Worm (Caenorhabditis elegans) whole organism, young adult: ENCODE results near the gene srv-4.
A peak's percentile ranks its signal among the peaks of the same experiment; 100 is the strongest.

ENCODE experiments used
- B0035.1 ChIP-seq: sonication (generic microtip); optimal IDR thresholded peaks from 2 replicates; lab custom pipeline; 2016; ENCODE audit warnings: missing genetic modification characterization, mild to moderate bottlenecking, missing compliant biosample characterization, missing genotype, missing genetic modification reagents
- F22D6.2 ChIP-seq: sonication (generic microtip); optimal IDR thresholded peaks from 2 replicates; lab custom pipeline; 2016; ENCODE audit warnings: mild to moderate bottlenecking, missing genetic modification characterization, missing compliant biosample characterization
- F23B12.7 ChIP-seq: sonication (generic microtip); optimal IDR thresholded peaks from 2 replicates; lab custom pipeline; 2017; ENCODE audit warnings: missing genetic modification characterization, mild to moderate bottlenecking, missing compliant biosample characterization, antibody characterized with exemption, moderate library complexity; ENCODE audit not compliant: insufficient read depth
- F33H1.4 ChIP-seq: fragments of 200-800 bp; sonication (Bioruptor generic); IDR thresholded peaks from 2 replicates; pipeline ENCODE4 v1.3.6; 2022; ENCODE audit warnings: missing genetic modification reagents, missing genetic modification characterization, missing compliant biosample characterization
- F55B11.4 ChIP-seq: sonication (generic microtip); optimal IDR thresholded peaks from 2 replicates; lab custom pipeline; 2016; ENCODE audit warnings: missing compliant biosample characterization, missing genetic modification characterization, borderline replicate concordance; ENCODE audit not compliant: insufficient read depth
- K12H6.12 ChIP-seq: fragments of 200-800 bp; sonication (Bioruptor generic); optimal IDR thresholded peaks from 2 replicates; lab custom pipeline; 2018; ENCODE audit warnings: mild to moderate bottlenecking, missing genetic modification characterization, missing compliant biosample characterization
- T26A5.8 ChIP-seq: sonication (generic microtip); optimal IDR thresholded peaks from 2 replicates; lab custom pipeline; 2016; ENCODE audit warnings: missing genetic modification characterization, missing compliant biosample characterization
- Y53G8AR.9 ChIP-seq: fragments of 200-800 bp; sonication (Bioruptor generic); conservative IDR thresholded peaks from 2 replicates; pipeline ENCODE4 v1.3.6; 2022; ENCODE audit warnings: missing genetic modification reagents, missing genetic modification characterization, missing compliant biosample characterization
- Y56A3A.18 ChIP-seq: fragments of 200-800 bp; sonication (Bioruptor generic); IDR thresholded peaks from 2 replicates; pipeline ENCODE4 v1.3.6; 2022; ENCODE audit warnings: missing genetic modification reagents, missing genetic modification characterization, missing compliant biosample characterization
- Y95B8A.8 ChIP-seq: fragments of 200-800 bp; sonication (Bioruptor generic); IDR thresholded peaks from 2 replicates; pipeline ENCODE4 v1.3.6; 2022; ENCODE audit warnings: missing genetic modification reagents, missing genetic modification characterization, missing compliant biosample characterization
- ZK185.1 ChIP-seq: sonication (generic microtip); optimal IDR thresholded peaks from 2 replicates; lab custom pipeline; 2016; ENCODE audit warnings: mild to moderate bottlenecking, missing genetic modification characterization, missing compliant biosample characterization; ENCODE audit not compliant: poor library complexity, severe bottlenecking
- ama-1 ChIP-seq, 3 experiments: fragments of 150-350 bp in 1 of 3; sonication (generic microtip) in 2 of 3; optimal IDR thresholded peaks; 2 replicates each; lab custom pipeline; 2014 to 2018; ENCODE audit warnings: missing biosample characterization in 2 of 3, missing genetic modification characterization in 2 of 3, missing genetic modification reagents in 2 of 3
- atf-7 ChIP-seq: sonication (generic microtip); optimal IDR thresholded peaks from 2 replicates; lab custom pipeline; 2017; ENCODE audit warnings: mild to moderate bottlenecking, missing genetic modification characterization, missing compliant biosample characterization
- athp-1 ChIP-seq: sonication (generic microtip); optimal IDR thresholded peaks from 2 replicates; lab custom pipeline; 2017; ENCODE audit warnings: mild to moderate bottlenecking, missing genetic modification characterization, missing compliant biosample characterization
- bed-1 ChIP-seq: fragments of 200-800 bp; sonication (Bioruptor generic); IDR thresholded peaks from 2 replicates; pipeline ENCODE4 v1.3.6; 2022; ENCODE audit warnings: missing genetic modification reagents, missing genetic modification characterization, missing compliant biosample characterization
- bed-2 ChIP-seq: fragments of 200-800 bp; sonication (Bioruptor generic); IDR thresholded peaks from 2 replicates; pipeline ENCODE4 v1.3.6; 2022; ENCODE audit warnings: missing genetic modification reagents, missing genetic modification characterization, missing compliant biosample characterization
- cebp-1 ChIP-seq, 2 experiments: fragments of 200-800 bp in 1 of 2; sonication (Bioruptor generic) in 1 of 2; sonication (generic microtip) in 1 of 2; IDR thresholded peaks in 1 of 2; optimal IDR thresholded peaks in 1 of 2; 2 replicates each; pipeline versions ENCODE4 v1.3.6 to Lab custom; 2017 to 2022; ENCODE audit warnings: missing compliant biosample characterization in 2 of 2, missing genetic modification characterization in 2 of 2, mild to moderate bottlenecking in 1 of 2, missing genetic modification reagents in 1 of 2, moderate library complexity in 1 of 2
- ceh-100 ChIP-seq: fragments of 200-800 bp; sonication (Bioruptor generic); IDR thresholded peaks from 2 replicates; pipeline ENCODE4 v1.3.6; 2022; ENCODE audit warnings: missing genetic modification reagents, missing genetic modification characterization, missing compliant biosample characterization
- ceh-58 ChIP-seq: fragments of 200-800 bp; sonication (Bioruptor generic); IDR thresholded peaks from 2 replicates; pipeline ENCODE4 v1.3.6; 2022; ENCODE audit warnings: missing genetic modification characterization, missing compliant biosample characterization
- dox-1 ChIP-seq: fragments of 200-800 bp; sonication (Bioruptor generic); IDR thresholded peaks from 2 replicates; pipeline ENCODE4 v1.3.6; 2022; ENCODE audit warnings: missing genetic modification reagents, missing genetic modification characterization, missing compliant biosample characterization
- egrh-3 ChIP-seq: fragments of 200-800 bp; sonication (Bioruptor generic); IDR thresholded peaks from 2 replicates; pipeline ENCODE4 v1.3.6; 2022; ENCODE audit warnings: missing genetic modification reagents, missing genetic modification characterization, missing compliant biosample characterization
- ets-4 ChIP-seq: fragments of 200-800 bp; sonication (Bioruptor generic); optimal IDR thresholded peaks from 2 replicates; lab custom pipeline; 2018; ENCODE audit warnings: mild to moderate bottlenecking, missing genetic modification characterization, missing compliant biosample characterization
- him-1 ChIP-seq: sonication (generic microtip); optimal IDR thresholded peaks from 2 replicates; lab custom pipeline; 2016; ENCODE audit warnings: missing genotype, missing genetic modification reagents, missing genetic modification characterization, missing compliant biosample characterization
- hlh-12 ChIP-seq: sonication (generic microtip); optimal IDR thresholded peaks from 2 replicates; lab custom pipeline; 2016; ENCODE audit warnings: missing genetic modification characterization, missing compliant biosample characterization
- let-526 ChIP-seq: fragments of 200-800 bp; sonication (Bioruptor generic); IDR thresholded peaks from 2 replicates; pipeline ENCODE4 v1.3.6; 2022; ENCODE audit warnings: missing genetic modification reagents, missing genetic modification characterization, missing compliant biosample characterization
- lin-35 ChIP-seq, 3 experiments: fragments of 150-350 bp in 2 of 3; sonication (generic microtip) in 1 of 3; optimal IDR thresholded peaks; 2 replicates each; lab custom pipeline; 2014 to 2018; ENCODE audit warnings: missing biosample characterization in 3 of 3, missing genetic modification characterization in 3 of 3, missing genetic modification reagents in 3 of 3
- lin-40 ChIP-seq: sonication (generic microtip); optimal IDR thresholded peaks from 2 replicates; lab custom pipeline; 2016; ENCODE audit warnings: missing genetic modification characterization, mild to moderate bottlenecking, missing compliant biosample characterization, missing genotype, missing genetic modification reagents
- lsl-1 ChIP-seq: fragments of 200-800 bp; sonication (Bioruptor generic); optimal IDR thresholded peaks from 2 replicates; lab custom pipeline; 2018; ENCODE audit warnings: mild to moderate bottlenecking, missing genetic modification characterization, moderate library complexity, missing compliant biosample characterization
- madf-10 ChIP-seq: sonication (generic microtip); optimal IDR thresholded peaks from 2 replicates; lab custom pipeline; 2016; ENCODE audit warnings: mild to moderate bottlenecking, missing genetic modification characterization, missing compliant biosample characterization
- madf-3 ChIP-seq: fragments of 200-800 bp; sonication (Bioruptor generic); IDR thresholded peaks from 2 replicates; pipeline ENCODE4 v1.3.6; 2022; ENCODE audit warnings: missing genetic modification reagents, missing genetic modification characterization, missing compliant biosample characterization
- mcd-1 ChIP-seq: fragments of 200-800 bp; sonication (Bioruptor generic); IDR thresholded peaks from 2 replicates; pipeline ENCODE4 v1.3.6; 2022; ENCODE audit warnings: missing genetic modification reagents, missing genetic modification characterization, missing compliant biosample characterization
- nhr-179 ChIP-seq: sonication (generic microtip); optimal IDR thresholded peaks from 2 replicates; lab custom pipeline; 2016; ENCODE audit warnings: mild to moderate bottlenecking, missing genetic modification characterization, missing compliant biosample characterization
- nhr-27 ChIP-seq: fragments of 200-800 bp; sonication (Bioruptor generic); optimal IDR thresholded peaks from 2 replicates; lab custom pipeline; 2018; ENCODE audit warnings: mild to moderate bottlenecking, missing genetic modification characterization, moderate library complexity, missing compliant biosample characterization
- nhr-80 ChIP-seq: sonication (generic microtip); optimal IDR thresholded peaks from 2 replicates; lab custom pipeline; 2016; ENCODE audit warnings: missing genetic modification characterization, missing compliant biosample characterization
- rcor-1 ChIP-seq: fragments of 200-800 bp; sonication (Bioruptor generic); IDR thresholded peaks from 2 replicates; pipeline ENCODE4 v1.3.6; 2022; ENCODE audit warnings: missing genetic modification reagents, missing genetic modification characterization, missing compliant biosample characterization
- snpc-1.1 ChIP-seq: sonication (generic microtip); optimal IDR thresholded peaks from 2 replicates; lab custom pipeline; 2017; ENCODE audit warnings: missing genetic modification characterization, mild to moderate bottlenecking, missing compliant biosample characterization, antibody characterized with exemption, moderate library complexity, missing genotype, missing genetic modification reagents; ENCODE audit not compliant: insufficient read depth
- somi-1 ChIP-seq: fragments of 200-800 bp; sonication (Bioruptor generic); optimal IDR thresholded peaks from 2 replicates; lab custom pipeline; 2018; ENCODE audit warnings: mild to moderate bottlenecking, missing genetic modification characterization, missing compliant biosample characterization
- sptf-2 ChIP-seq: fragments of 200-800 bp; sonication (Bioruptor generic); optimal IDR thresholded peaks from 2 replicates; lab custom pipeline; 2018; ENCODE audit warnings: mild to moderate bottlenecking, missing genetic modification characterization, missing compliant biosample characterization
- tbx-9 ChIP-seq: sonication (generic microtip); optimal IDR thresholded peaks from 2 replicates; lab custom pipeline; 2016; ENCODE audit warnings: borderline replicate concordance, missing genetic modification characterization, inconsistent platforms, missing compliant biosample characterization
- tlf-1 ChIP-seq: fragments of 200-800 bp; sonication (Bioruptor generic); optimal IDR thresholded peaks from 2 replicates; lab custom pipeline; 2018; ENCODE audit warnings: mild to moderate bottlenecking, missing genetic modification characterization, missing compliant biosample characterization
- zfh-2 ChIP-seq: fragments of 200-800 bp; sonication (Bioruptor generic); conservative IDR thresholded peaks from 2 replicates; pipeline ENCODE4 v1.3.6; 2022; ENCODE audit warnings: missing genetic modification reagents, missing genetic modification characterization, missing compliant biosample characterization
- ztf-3 ChIP-seq: fragments of 200-800 bp; sonication (Bioruptor generic); optimal IDR thresholded peaks from 2 replicates; lab custom pipeline; 2018; ENCODE audit warnings: mild to moderate bottlenecking, missing genetic modification characterization, missing compliant biosample characterization

The srv-4 gene

ce11 chrIV:4259433-4259832, 28.8 kb downstream of the srv-4 start:
- no peak for TF ChIP-seq F55B11.4 (tag; lab: Kevin White, UChicago)
- no peak for TF ChIP-seq snpc-1.1 (tag; lab: Kevin White, UChicago)
- TF ChIP-seq nhr-80 (tag; lab: Kevin White, UChicago) = peak; percentile 45
- 0 out of 2 replicates have a peak, but pooled peaks have one; percentile 40 for TF ChIP-seq dox-1 (GFP tag; lab: Robert Waterston, UW)
- TF ChIP-seq, all 124 proteins: peak for 2

- TF ChIP-seq ama-1 (optimal IDR thresholded peaks at IDR 0.05; lab: Kevin White, UChicago) (no peak), ama-1 (GFP tag; optimal IDR thresholded peaks at IDR 0.05; lab: Kevin White, UChicago) (no peak), sptf-2 (peak; percentile 16), dox-1 (GFP tag; lab: Robert Waterston, UW) (no peak), Y95B8A.8 (GFP tag; lab: Robert Waterston, UW) (no peak), F33H1.4 (GFP tag; lab: Robert Waterston, UW) (no peak), zfh-2 (GFP tag; lab: Robert Waterston, UW) (peak; percentile 67), him-1 (no peak), lin-40 (tag; lab: Kevin White, UChicago) (no peak), bed-2 (GFP tag; lab: Robert Waterston, UW) (no peak), lin-35 (GFP tag; optimal IDR thresholded peaks at IDR 0.05; lab: Kevin White, UChicago) (no peak), nhr-27 (tag; lab: Kevin White, UChicago) (no peak), somi-1 (no peak), F22D6.2 (tag; lab: Kevin White, UChicago) (no peak), hlh-12 (tag; lab: Kevin White, UChicago) (no peak), ets-4 (GFP tag; lab: Kevin White, UChicago) (no peak), T26A5.8 (tag; lab: Kevin White, UChicago) (no peak), madf-3 (GFP tag; lab: Robert Waterston, UW) (no peak), tlf-1 (GFP tag; lab: Kevin White, UChicago) (no peak), K12H6.12 (tag; lab: Kevin White, UChicago) (no peak), egrh-3 (GFP tag; lab: Robert Waterston, UW) (peak; percentile 54; the same call in 1 of the 2 replicates), ceh-58 (GFP tag; lab: Robert Waterston, UW) (no peak), ceh-100 (GFP tag; lab: Robert Waterston, UW) (no peak)
- TF ChIP-seq, all 124 proteins: peak for 3
Measured at ce11 chrIV:4254989-4255582, 33.1 kb downstream of the srv-4 start.

- TF ChIP-seq let-526 (GFP tag; lab: Robert Waterston, UW) (no peak), cebp-1 (GFP tag; IDR thresholded peaks at IDR 0.05; lab: Robert Waterston, UW) (no peak), cebp-1 (tag; optimal IDR thresholded peaks at IDR 0.05; lab: Kevin White, UChicago) (peak; percentile 72), lsl-1 (peak; percentile 2), ZK185.1 (tag; lab: Kevin White, UChicago) (no peak)
Measured at ce11 chrIV:4247770-4248169, 40.5 kb downstream of the srv-4 start, which contains the start of gene ama-1. TSS of gene ama-1 (plus strand) at chrIV:4248070.

- TF ChIP-seq nhr-179 (tag; lab: Kevin White, UChicago) = no peak
- no peak for TF ChIP-seq Y53G8AR.9
- TF ChIP-seq ztf-3 = no peak
- TF ChIP-seq F23B12.7 (tag; lab: Kevin White, UChicago) = peak; percentile 20
- no peak; the same call in 1 of the 2 replicates for TF ChIP-seq mcd-1 (GFP tag; lab: Robert Waterston, UW)
- TF ChIP-seq athp-1 (tag; lab: Kevin White, UChicago) = no peak
- TF ChIP-seq madf-10 (tag; lab: Kevin White, UChicago) = no peak
- TF ChIP-seq atf-7 (tag; lab: Kevin White, UChicago) = no peak
- no peak for TF ChIP-seq tbx-9 (tag; lab: Kevin White, UChicago)
- no peak for TF ChIP-seq B0035.1
- no peak for TF ChIP-seq Y56A3A.18 (GFP tag; lab: Robert Waterston, UW)
- TF ChIP-seq rcor-1 (GFP tag; lab: Robert Waterston, UW) = no peak
- TF ChIP-seq lin-35 (GFP tag; optimal IDR thresholded peaks at IDR 0.05; lab: Kevin White, UChicago) = peak in 1 of 3 experiments; percentile 60
- TF ChIP-seq bed-1 = no peak
- no peak for TF ChIP-seq madf-3 (GFP tag; lab: Robert Waterston, UW)
Measured at ce11 chrIV:4247334-4247733, 40.9 kb downstream of the srv-4 start.
